Worm (Caenorhabditis elegans) whole organism, mixed stage, embryonic: ENCODE results near the gene srz-91.

Experiments
- M03D4.4 ChIP-seq: sonication (generic microtip); optimal IDR thresholded peaks from 2 replicates; lab custom pipeline; 2017; ENCODE audit warnings: mild to moderate bottlenecking, missing genetic modification characterization, missing compliant biosample characterization
- bed-3 ChIP-seq: fragments of 200-800 bp; sonication (Bioruptor generic); optimal IDR thresholded peaks from 3 replicates; lab custom pipeline; 2018; ENCODE audit warnings: mild to moderate bottlenecking, missing genetic modification characterization, moderate library complexity, missing compliant biosample characterization
- blmp-1 ChIP-seq: fragments of 150-350 bp; optimal IDR thresholded peaks from 2 replicates; lab custom pipeline; 2014; ENCODE audit warnings: missing biosample characterization, missing genetic modification characterization
- ceh-39 ChIP-seq: fragments of 150-350 bp; optimal IDR thresholded peaks from 2 replicates; lab custom pipeline; 2014; ENCODE audit warnings: missing biosample characterization, missing genetic modification characterization
- ceh-43 ChIP-seq: fragments of 200-800 bp; sonication (Bioruptor generic); optimal IDR thresholded peaks from 2 replicates; lab custom pipeline; 2018; ENCODE audit warnings: mild to moderate bottlenecking, missing genetic modification characterization, moderate library complexity, missing compliant biosample characterization
- ceh-83 ChIP-seq: fragments of 200-800 bp; sonication (Bioruptor generic); optimal IDR thresholded peaks from 2 replicates; lab custom pipeline; 2018; ENCODE audit warnings: mild to moderate bottlenecking, missing genetic modification characterization, missing compliant biosample characterization
- ces-1 ChIP-seq: fragments of 150-350 bp; optimal IDR thresholded peaks from 2 replicates; lab custom pipeline; 2014; ENCODE audit warnings: missing biosample characterization, missing genetic modification reagents, missing genetic modification characterization
- cnd-1 ChIP-seq: fragments of 200-800 bp; sonication (Bioruptor generic); optimal IDR thresholded peaks from 2 replicates; lab custom pipeline; 2018; ENCODE audit warnings: mild to moderate bottlenecking, missing genetic modification characterization, missing compliant biosample characterization
- drap-1 ChIP-seq: fragments of 200-800 bp; sonication (Bioruptor generic); optimal IDR thresholded peaks from 3 replicates; lab custom pipeline; 2018; ENCODE audit warnings: mild to moderate bottlenecking, missing genetic modification characterization, missing compliant biosample characterization
- elt-1 ChIP-seq: sonication (generic microtip); optimal IDR thresholded peaks from 2 replicates; lab custom pipeline; 2017; ENCODE audit warnings: missing genetic modification characterization, mild to moderate bottlenecking, missing compliant biosample characterization, antibody characterized with exemption, moderate library complexity, borderline replicate concordance; ENCODE audit not compliant: insufficient read depth
- ham-2 ChIP-seq: fragments of 200-800 bp; sonication (Bioruptor generic); optimal IDR thresholded peaks from 2 replicates; lab custom pipeline; 2018; ENCODE audit warnings: mild to moderate bottlenecking, missing genetic modification characterization, missing compliant biosample characterization
- hlh-1 ChIP-seq: fragments of 150-350 bp; optimal IDR thresholded peaks from 2 replicates; lab custom pipeline; 2014; ENCODE audit warnings: missing biosample characterization, missing genetic modification reagents, missing genetic modification characterization
- lin-13 ChIP-seq: fragments of 150-350 bp; optimal IDR thresholded peaks from 2 replicates; lab custom pipeline; 2014; ENCODE audit warnings: missing biosample characterization, missing genetic modification characterization
- lin-32 ChIP-seq: fragments of 200-800 bp; sonication (Bioruptor generic); optimal IDR thresholded peaks from 2 replicates; lab custom pipeline; 2018; ENCODE audit warnings: mild to moderate bottlenecking, missing genetic modification characterization, missing compliant biosample characterization
- lsy-2 ChIP-seq: fragments of 150-350 bp; optimal IDR thresholded peaks from 2 replicates; lab custom pipeline; 2014; ENCODE audit warnings: missing biosample characterization, missing genetic modification characterization
- mab-5 ChIP-seq: fragments of 150-350 bp; optimal IDR thresholded peaks from 2 replicates; lab custom pipeline; 2014; ENCODE audit warnings: missing biosample characterization, missing genetic modification characterization
- mls-2 ChIP-seq: sonication (generic microtip); optimal IDR thresholded peaks from 2 replicates; lab custom pipeline; 2016; ENCODE audit warnings: mild to moderate bottlenecking, missing genetic modification characterization, moderate library complexity, missing compliant biosample characterization
- nhr-12 ChIP-seq: fragments of 150-350 bp; optimal IDR thresholded peaks from 2 replicates; lab custom pipeline; 2014; ENCODE audit warnings: missing biosample characterization, missing genetic modification characterization
- nhr-2 ChIP-seq: fragments of 150-350 bp; optimal IDR thresholded peaks from 2 replicates; lab custom pipeline; 2014; ENCODE audit warnings: missing biosample characterization, missing genetic modification characterization
- nhr-237 ChIP-seq: fragments of 150-350 bp; optimal IDR thresholded peaks from 2 replicates; lab custom pipeline; 2014; ENCODE audit warnings: missing biosample characterization, missing genetic modification characterization
- nhr-28 ChIP-seq: fragments of 150-350 bp; optimal IDR thresholded peaks from 2 replicates; lab custom pipeline; 2014; ENCODE audit warnings: missing biosample characterization, missing genetic modification characterization
- nhr-76 ChIP-seq: sonication (generic microtip); optimal IDR thresholded peaks from 2 replicates; lab custom pipeline; 2017; ENCODE audit warnings: missing biosample characterization, missing genetic modification characterization
- sem-2 ChIP-seq: fragments of 200-800 bp; sonication (Bioruptor generic); optimal IDR thresholded peaks from 2 replicates; lab custom pipeline; 2018; ENCODE audit warnings: mild to moderate bottlenecking, missing genetic modification characterization, missing compliant biosample characterization
- sptf-1 ChIP-seq: sonication (generic microtip); optimal IDR thresholded peaks from 2 replicates; lab custom pipeline; 2017; ENCODE audit warnings: mild to moderate bottlenecking, missing genetic modification characterization, moderate library complexity, missing compliant biosample characterization
- tbx-8 ChIP-seq: fragments of 200-800 bp; sonication (Bioruptor generic); optimal IDR thresholded peaks from 2 replicates; lab custom pipeline; 2018; ENCODE audit warnings: mild to moderate bottlenecking, missing genetic modification characterization, moderate library complexity, missing compliant biosample characterization
- unc-120 ChIP-seq: sonication (generic microtip); optimal IDR thresholded peaks from 2 replicates; lab custom pipeline; 2017; ENCODE audit warnings: missing genetic modification characterization, missing compliant biosample characterization; ENCODE audit not compliant: poor library complexity, severe bottlenecking
- unc-39 ChIP-seq: fragments of 150-350 bp; optimal IDR thresholded peaks from 2 replicates; lab custom pipeline; 2014; ENCODE audit warnings: missing biosample characterization, missing genetic modification characterization
- unc-62 ChIP-seq: fragments of 150-350 bp; optimal IDR thresholded peaks from 2 replicates; lab custom pipeline; 2014; ENCODE audit warnings: missing biosample characterization, missing genetic modification reagents, missing genetic modification characterization
- zip-8 ChIP-seq: fragments of 150-350 bp; optimal IDR thresholded peaks from 2 replicates; lab custom pipeline; 2014; ENCODE audit warnings: missing biosample characterization, missing genetic modification characterization
- ztf-11 ChIP-seq: fragments of 150-350 bp; optimal IDR thresholded peaks from 2 replicates; lab custom pipeline; 2014; ENCODE audit warnings: missing biosample characterization, missing genetic modification characterization

The srz-91 gene

DNA sequence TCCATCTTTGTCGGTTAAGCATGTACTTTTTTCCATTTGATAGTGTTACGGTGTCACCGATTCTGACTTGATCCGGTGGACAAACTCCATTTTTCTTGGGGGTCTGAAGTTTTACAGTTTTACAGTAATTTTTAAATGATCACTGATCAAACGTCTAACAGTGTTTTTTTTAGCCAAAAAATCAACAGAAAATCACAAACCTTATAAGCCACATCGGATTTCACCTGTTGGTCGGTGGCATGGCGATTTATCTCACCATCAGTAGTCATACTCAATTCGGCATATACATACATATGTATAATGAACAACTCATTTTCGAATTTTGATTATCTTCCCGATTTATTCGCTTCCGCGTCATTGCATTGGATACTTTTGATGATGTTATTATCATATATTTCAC, at the start of gene srz-91:
TSS of gene srz-91 (plus strand) at position 301 of the 400 bp plus-strand sequence.
- no peak for TF ChIP-seq lin-13 (tag; lab: Kevin White, UChicago)
- TF ChIP-seq sem-2 (GFP tag; lab: Kevin White, UChicago), result no peak
- TF ChIP-seq tbx-8 (GFP tag; lab: Kevin White, UChicago), result no peak
- no peak for TF ChIP-seq nhr-28 (tag; lab: Kevin White, UChicago)
- no peak for TF ChIP-seq blmp-1 (tag; lab: Kevin White, UChicago)
- no peak for TF ChIP-seq lsy-2 (tag; lab: Kevin White, UChicago)
- no peak for TF ChIP-seq ham-2 (GFP tag; lab: Kevin White, UChicago)
- TF ChIP-seq ces-1 (GFP tag; lab: Kevin White, UChicago), result no peak
- no peak for TF ChIP-seq bed-3 (GFP tag; lab: Kevin White, UChicago)
- TF ChIP-seq nhr-12 (tag; lab: Kevin White, UChicago), result no peak
- no peak for TF ChIP-seq mls-2 (tag; lab: Kevin White, UChicago)
- TF ChIP-seq ceh-83 (GFP tag; lab: Kevin White, UChicago), result no peak
- TF ChIP-seq ceh-39 (tag; lab: Kevin White, UChicago), result no peak
- TF ChIP-seq nhr-237 (tag; lab: Kevin White, UChicago), result no peak
- TF ChIP-seq nhr-2 (tag; lab: Kevin White, UChicago), result no peak
- no peak for TF ChIP-seq elt-1 (tag; lab: Kevin White, UChicago)
- TF ChIP-seq hlh-1 (tag; lab: Kevin White, UChicago), result no peak
- TF ChIP-seq sptf-1 (tag; lab: Kevin White, UChicago), result no peak
- TF ChIP-seq unc-39 (tag; lab: Kevin White, UChicago), result no peak
- TF ChIP-seq, all 35 proteins: peak for 0

- no peak for TF ChIP-seq ceh-39 (tag; lab: Kevin White, UChicago)
- TF ChIP-seq unc-39 (tag; lab: Kevin White, UChicago), result no peak
- no peak for TF ChIP-seq cnd-1 (tag; lab: Kevin White, UChicago)
- TF ChIP-seq sptf-1 (tag; lab: Kevin White, UChicago), result no peak
Measured at ce11 chrV:17558377-17558776, 49.5 kb upstream of the srz-91 start, which contains the start of gene fbxa-174. TSS of gene fbxa-174 (minus strand) at chrV:17558477.

- TF ChIP-seq sptf-1 (tag; lab: Kevin White, UChicago) (no peak), ceh-39 (tag; lab: Kevin White, UChicago) (no peak), sem-2 (GFP tag; lab: Kevin White, UChicago) (no peak), ces-1 (GFP tag; lab: Kevin White, UChicago) (no peak), zip-8 (no peak), blmp-1 (tag; lab: Kevin White, UChicago) (no peak), ceh-43 (GFP tag; lab: Kevin White, UChicago) (no peak), lin-13 (tag; lab: Kevin White, UChicago) (no peak), nhr-12 (tag; lab: Kevin White, UChicago) (no peak), cnd-1 (tag; lab: Kevin White, UChicago) (no peak), ceh-83 (GFP tag; lab: Kevin White, UChicago) (no peak), mls-2 (tag; lab: Kevin White, UChicago) (no peak), hlh-1 (tag; lab: Kevin White, UChicago) (no peak), drap-1 (GFP tag; lab: Kevin White, UChicago) (no peak), nhr-76 (tag; lab: Kevin White, UChicago) (no peak), ztf-11 (tag; lab: Kevin White, UChicago) (no peak)
- TF ChIP-seq, all 35 proteins: peak for 0
Measured at ce11 chrV:17558946-17559345, 49.0 kb upstream of the srz-91 start, which contains the start of gene fbxa-172. TSS of gene fbxa-172 (plus strand) at chrV:17559246.

- TF ChIP-seq blmp-1 (tag; lab: Kevin White, UChicago) (no peak), ceh-83 (GFP tag; lab: Kevin White, UChicago) (no peak), unc-120 (tag; lab: Kevin White, UChicago) (no peak), lin-32 (GFP tag; lab: Kevin White, UChicago) (no peak), nhr-28 (tag; lab: Kevin White, UChicago) (no peak), bed-3 (GFP tag; lab: Kevin White, UChicago) (no peak), zip-8 (no peak), M03D4.4 (tag; lab: Kevin White, UChicago) (no peak)
Measured at ce11 chrV:17565903-17566302, 42.0 kb upstream of the srz-91 start, which contains the start of gene fbxa-171. TSS of gene fbxa-171 (minus strand) at chrV:17566003.

DNA sequence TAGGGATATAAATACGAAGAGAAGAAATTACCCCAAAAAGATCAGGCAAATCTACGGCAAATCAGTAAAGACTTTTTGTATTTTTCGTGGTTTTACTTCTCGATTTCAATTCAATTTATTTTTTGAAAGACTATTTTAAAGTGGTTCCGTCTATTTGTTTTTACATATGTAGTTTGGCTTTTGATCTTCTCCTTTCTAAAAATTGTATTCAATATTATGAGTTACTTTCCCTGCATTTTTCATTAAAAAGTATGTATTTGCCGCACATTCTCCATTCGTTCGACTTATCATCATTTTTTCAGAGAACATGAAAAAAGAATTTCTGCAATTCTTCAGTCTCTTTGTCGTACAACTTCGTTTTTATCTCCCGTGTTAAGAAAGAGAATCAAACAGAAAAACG, 41.0 kb upstream of the srz-91 start, which contains the start of gene C38D9.2:
TSS of gene C38D9.2 (plus strand) at position 301 of the 400 bp plus-strand sequence.
- TF ChIP-seq ceh-39 (tag; lab: Kevin White, UChicago), result no peak
- no peak for TF ChIP-seq ztf-11 (tag; lab: Kevin White, UChicago)
- TF ChIP-seq unc-120 (tag; lab: Kevin White, UChicago), result no peak
- TF ChIP-seq nhr-2 (tag; lab: Kevin White, UChicago), result no peak
- no peak for TF ChIP-seq ham-2 (GFP tag; lab: Kevin White, UChicago)
- TF ChIP-seq mab-5 (tag; lab: Kevin White, UChicago), result no peak
- no peak for TF ChIP-seq unc-62 (GFP tag; lab: Kevin White, UChicago)
- TF ChIP-seq nhr-12 (tag; lab: Kevin White, UChicago), result no peak
- no peak for TF ChIP-seq hlh-1 (tag; lab: Kevin White, UChicago)
- TF ChIP-seq elt-1 (tag; lab: Kevin White, UChicago), result no peak
- TF ChIP-seq unc-39 (tag; lab: Kevin White, UChicago), result no peak
- TF ChIP-seq lin-32 (GFP tag; lab: Kevin White, UChicago), result no peak
- TF ChIP-seq bed-3 (GFP tag; lab: Kevin White, UChicago), result no peak
- TF ChIP-seq zip-8, result no peak
- TF ChIP-seq mls-2 (tag; lab: Kevin White, UChicago), result no peak
- no peak for TF ChIP-seq nhr-76 (tag; lab: Kevin White, UChicago)
- TF ChIP-seq M03D4.4 (tag; lab: Kevin White, UChicago), result no peak
- no peak for TF ChIP-seq sem-2 (GFP tag; lab: Kevin White, UChicago)
- TF ChIP-seq lin-13 (tag; lab: Kevin White, UChicago), result no peak
